Worm (Caenorhabditis elegans) whole organism, L1 larva: Measurements from ENCODE around the gene ttr-6.
A peak's percentile ranks its signal among the peaks of the same experiment; 100 is the strongest.

Experiments
- C04F5.9 ChIP-seq: sonication (generic microtip); optimal IDR thresholded peaks from 2 replicates; lab custom pipeline; 2016; ENCODE audit warnings: missing genetic modification characterization, missing compliant biosample characterization
- Y116A8C.19 ChIP-seq: sonication (generic microtip); optimal IDR thresholded peaks from 2 replicates; lab custom pipeline; 2016; ENCODE audit warnings: missing compliant biosample characterization, missing genetic modification characterization, borderline replicate concordance
- aha-1 ChIP-seq: fragments of 150-350 bp; optimal IDR thresholded peaks from 2 replicates; lab custom pipeline; 2014; ENCODE audit warnings: missing biosample characterization, missing genetic modification characterization
- aly-2 ChIP-seq: fragments of 150-350 bp; optimal IDR thresholded peaks from 2 replicates; lab custom pipeline; 2014; ENCODE audit warnings: missing biosample characterization, missing genetic modification characterization
- blmp-1 ChIP-seq: fragments of 150-350 bp; optimal IDR thresholded peaks from 2 replicates; lab custom pipeline; 2014; ENCODE audit warnings: missing biosample characterization, missing genetic modification characterization
- ceh-8 ChIP-seq: fragments of 200-800 bp; sonication (Bioruptor generic); optimal IDR thresholded peaks from 2 replicates; lab custom pipeline; 2018; ENCODE audit warnings: mild to moderate bottlenecking, missing genetic modification characterization, moderate library complexity, missing compliant biosample characterization
- ceh-82 ChIP-seq, 3 experiments: fragments of 150-350 bp in 1 of 3; sonication (generic microtip) in 2 of 3; optimal IDR thresholded peaks; 2 replicates each; lab custom pipeline; 2014 to 2017; ENCODE audit warnings: missing biosample characterization in 3 of 3, missing genetic modification characterization in 3 of 3
- ceh-88 ChIP-seq: fragments of 200-800 bp; sonication (Bioruptor generic); IDR thresholded peaks from 2 replicates; pipeline ENCODE4 v1.3.6; 2022; ENCODE audit warnings: missing genetic modification characterization, missing compliant biosample characterization
- dpl-1 ChIP-seq, 3 experiments: fragments of 150-350 bp in 2 of 3; sonication (generic microtip) in 1 of 3; optimal IDR thresholded peaks; 2 replicates each; lab custom pipeline; 2014 to 2017; ENCODE audit warnings: missing biosample characterization in 3 of 3, missing genetic modification characterization in 3 of 3, missing genetic modification reagents in 3 of 3
- elt-2 ChIP-seq: sonication (generic microtip); optimal IDR thresholded peaks from 2 replicates; lab custom pipeline; 2016; ENCODE audit warnings: missing genetic modification characterization, mild to moderate bottlenecking, inconsistent platforms, missing compliant biosample characterization, missing genetic modification reagents
- elt-3 ChIP-seq, 6 experiments: fragments of 150-350 bp in 1 of 6; sonication (generic microtip); optimal IDR thresholded peaks; 2 replicates each; lab custom pipeline; 2017 to 2018; ENCODE audit warnings: missing biosample characterization in 6 of 6, missing genetic modification characterization in 6 of 6, inconsistent platforms in 1 of 6
- fkh-8 ChIP-seq: sonication (generic microtip); optimal IDR thresholded peaks from 2 replicates; lab custom pipeline; 2016; ENCODE audit warnings: mild to moderate bottlenecking, missing genetic modification characterization, missing compliant biosample characterization
- fos-1 ChIP-seq: fragments of 150-350 bp; optimal IDR thresholded peaks from 2 replicates; lab custom pipeline; 2014; ENCODE audit warnings: missing biosample characterization, missing genetic modification characterization
- grh-1 ChIP-seq: fragments of 200-800 bp; sonication (Bioruptor generic); IDR thresholded peaks from 2 replicates; pipeline ENCODE4 v1.3.6; 2022; ENCODE audit warnings: missing genetic modification reagents, missing genetic modification characterization, missing compliant biosample characterization
- hlh-17 ChIP-seq: fragments of 200-800 bp; sonication (Bioruptor generic); optimal IDR thresholded peaks from 2 replicates; lab custom pipeline; 2018; ENCODE audit warnings: missing genetic modification characterization, mild to moderate bottlenecking, missing compliant biosample characterization, moderate library complexity, borderline replicate concordance
- hlh-4 ChIP-seq: sonication (generic microtip); optimal IDR thresholded peaks from 2 replicates; lab custom pipeline; 2016; ENCODE audit warnings: mild to moderate bottlenecking, missing genetic modification characterization, missing compliant biosample characterization
- isw-1 ChIP-seq: fragments of 200-800 bp; sonication (Bioruptor generic); IDR thresholded peaks from 2 replicates; pipeline ENCODE4 v1.3.6; 2022; ENCODE audit warnings: missing genetic modification characterization, missing compliant biosample characterization
- jun-1 ChIP-seq: fragments of 150-350 bp; optimal IDR thresholded peaks from 2 replicates; lab custom pipeline; 2014; ENCODE audit warnings: missing biosample characterization, missing genetic modification reagents, missing genetic modification characterization
- lin-13 ChIP-seq: fragments of 150-350 bp; optimal IDR thresholded peaks from 2 replicates; lab custom pipeline; 2014; ENCODE audit warnings: missing biosample characterization, missing genetic modification reagents, missing genetic modification characterization
- lin-14 ChIP-seq: fragments of 200-800 bp; sonication (Bioruptor generic); optimal IDR thresholded peaks from 2 replicates; lab custom pipeline; 2018; ENCODE audit warnings: mild to moderate bottlenecking, missing genetic modification characterization, moderate library complexity, missing compliant biosample characterization
- lin-35 ChIP-seq, 2 experiments: fragments of 150-350 bp; optimal IDR thresholded peaks; 2 replicates each; lab custom pipeline; 2014; ENCODE audit warnings: missing biosample characterization in 2 of 2, missing genetic modification characterization in 2 of 2, missing genetic modification reagents in 2 of 2
- lir-3 ChIP-seq: sonication (generic microtip); optimal IDR thresholded peaks from 2 replicates; lab custom pipeline; 2016; ENCODE audit warnings: mild to moderate bottlenecking, missing genetic modification characterization, moderate library complexity, missing compliant biosample characterization; ENCODE audit not compliant: poor library complexity
- lsy-2 ChIP-seq, 2 experiments: fragments of 150-350 bp; optimal IDR thresholded peaks; 2 replicates each; lab custom pipeline; 2014; ENCODE audit warnings: missing biosample characterization in 2 of 2, missing genetic modification characterization in 2 of 2
- mab-9 ChIP-seq: fragments of 200-800 bp; sonication (Bioruptor generic); IDR thresholded peaks from 2 replicates; pipeline ENCODE4 v1.3.6; 2022; ENCODE audit warnings: missing genetic modification reagents, missing genetic modification characterization, missing compliant biosample characterization
- mdl-1 ChIP-seq, 2 experiments: fragments of 150-350 bp; optimal IDR thresholded peaks; 2 replicates each; lab custom pipeline; 2014 to 2017; ENCODE audit warnings: missing biosample characterization in 2 of 2, missing genetic modification characterization in 2 of 2, inconsistent platforms in 1 of 2
- mep-1 ChIP-seq: fragments of 150-350 bp; optimal IDR thresholded peaks from 2 replicates; lab custom pipeline; 2014; ENCODE audit warnings: missing biosample characterization, missing genetic modification characterization
- nhr-12 ChIP-seq: sonication (generic microtip); optimal IDR thresholded peaks from 2 replicates; lab custom pipeline; 2017; ENCODE audit warnings: missing biosample characterization, missing genetic modification characterization
- nhr-19 ChIP-seq: fragments of 200-800 bp; sonication (Bioruptor generic); conservative IDR thresholded peaks from 2 replicates; pipeline ENCODE4 v1.3.6; 2022; ENCODE audit warnings: missing genetic modification characterization, missing compliant biosample characterization
- nhr-20 ChIP-seq: sonication (generic microtip); optimal IDR thresholded peaks from 2 replicates; lab custom pipeline; 2016; ENCODE audit warnings: mild to moderate bottlenecking, missing genetic modification characterization, missing compliant biosample characterization
- nhr-28 ChIP-seq: fragments of 150-350 bp; optimal IDR thresholded peaks from 2 replicates; lab custom pipeline; 2014; ENCODE audit warnings: missing biosample characterization, missing genetic modification characterization
- nhr-47 ChIP-seq: sonication (generic microtip); optimal IDR thresholded peaks from 2 replicates; lab custom pipeline; 2016; ENCODE audit warnings: mild to moderate bottlenecking, missing genetic modification characterization, moderate library complexity, missing compliant biosample characterization
- nhr-71 ChIP-seq: sonication (generic microtip); optimal IDR thresholded peaks from 2 replicates; lab custom pipeline; 2016; ENCODE audit warnings: mild to moderate bottlenecking, missing genetic modification characterization, moderate library complexity, missing compliant biosample characterization
- nhr-77 ChIP-seq: fragments of 150-350 bp; optimal IDR thresholded peaks from 2 replicates; lab custom pipeline; 2014; ENCODE audit warnings: missing biosample characterization, missing genetic modification characterization
- nhr-85 ChIP-seq: sonication (generic microtip); peaks from one replicate; lab custom pipeline; 2016; ENCODE audit warnings: missing genetic modification characterization, inconsistent platforms, missing compliant biosample characterization
- nhr-90 ChIP-seq: sonication (generic microtip); optimal IDR thresholded peaks from 2 replicates; lab custom pipeline; 2016; ENCODE audit warnings: mild to moderate bottlenecking, missing genetic modification characterization, missing compliant biosample characterization; ENCODE audit not compliant: poor library complexity
- pag-3 ChIP-seq: sonication (generic microtip); optimal IDR thresholded peaks from 2 replicates; lab custom pipeline; 2017; ENCODE audit warnings: missing genetic modification characterization, mild to moderate bottlenecking, missing compliant biosample characterization, antibody characterized with exemption, borderline replicate concordance; ENCODE audit not compliant: insufficient read depth
- pax-3 ChIP-seq: fragments of 200-800 bp; sonication (Bioruptor generic); optimal IDR thresholded peaks from 2 replicates; lab custom pipeline; 2018; ENCODE audit warnings: mild to moderate bottlenecking, missing genetic modification characterization, moderate library complexity, missing compliant biosample characterization
- skn-1 ChIP-seq: fragments of 150-350 bp; optimal IDR thresholded peaks from 2 replicates; lab custom pipeline; 2014; ENCODE audit warnings: missing biosample characterization, missing genetic modification characterization
- snu-23 ChIP-seq: sonication (generic microtip); optimal IDR thresholded peaks from 2 replicates; lab custom pipeline; 2016; ENCODE audit warnings: missing genetic modification characterization, missing compliant biosample characterization
- sox-4 ChIP-seq: sonication (generic microtip); optimal IDR thresholded peaks from 2 replicates; lab custom pipeline; 2016; ENCODE audit warnings: missing genetic modification characterization, missing compliant biosample characterization
- sptf-1 ChIP-seq: fragments of 150-350 bp; optimal IDR thresholded peaks from 2 replicates; lab custom pipeline; 2014; ENCODE audit warnings: missing biosample characterization, missing genetic modification characterization
- sup-37 ChIP-seq: fragments of 200-800 bp; sonication (Bioruptor generic); optimal IDR thresholded peaks from 2 replicates; lab custom pipeline; 2018; ENCODE audit warnings: mild to moderate bottlenecking, missing genetic modification characterization, missing compliant biosample characterization
- swsn-7 ChIP-seq: sonication (generic microtip); optimal IDR thresholded peaks from 2 replicates; lab custom pipeline; 2016; ENCODE audit warnings: missing genetic modification characterization, missing compliant biosample characterization
- tbx-2 ChIP-seq: sonication (generic microtip); optimal IDR thresholded peaks from 2 replicates; lab custom pipeline; 2016; ENCODE audit warnings: missing genetic modification characterization, missing compliant biosample characterization
- tlp-1 ChIP-seq: fragments of 150-350 bp; optimal IDR thresholded peaks from 2 replicates; lab custom pipeline; 2014; ENCODE audit warnings: missing biosample characterization, missing genetic modification characterization
- unc-130 ChIP-seq: fragments of 150-350 bp; optimal IDR thresholded peaks from 2 replicates; lab custom pipeline; 2017; ENCODE audit warnings: missing biosample characterization, missing genetic modification characterization, inconsistent platforms
- zip-4 ChIP-seq: fragments of 200-800 bp; sonication (Bioruptor generic); optimal IDR thresholded peaks from 2 replicates; lab custom pipeline; 2018; ENCODE audit warnings: mild to moderate bottlenecking, missing genetic modification characterization, moderate library complexity, missing compliant biosample characterization

The ttr-6 gene

ce11 chrX:6642798-6643197, 45.9 kb upstream of the ttr-6 start:
- TF ChIP-seq mab-9 (GFP tag; lab: Robert Waterston, UW) = no peak
- peak in 2 of 6 experiments; percentile 26 to 60 for TF ChIP-seq elt-3 (tag; optimal IDR thresholded peaks at IDR 0.05; lab: Kevin White, UChicago)
- peak; percentile 95 for TF ChIP-seq nhr-85 (tag; lab: Kevin White, UChicago)
- no peak for TF ChIP-seq dpl-1 (GFP tag; optimal IDR thresholded peaks at IDR 0.05; lab: Kevin White, UChicago)
- TF ChIP-seq snu-23 (GFP tag; lab: Kevin White, UChicago) = peak; percentile 78
- TF ChIP-seq lir-3 (tag; lab: Kevin White, UChicago) = peak; percentile 23
- peak; percentile 90 for TF ChIP-seq nhr-20 (tag; lab: Kevin White, UChicago)
- TF ChIP-seq lin-13 = peak; percentile 21
- TF ChIP-seq tlp-1 (tag; lab: Kevin White, UChicago) = no peak
- TF ChIP-seq zip-4 (GFP tag; lab: Kevin White, UChicago) = no peak
- no peak for TF ChIP-seq unc-130 (tag; lab: Kevin White, UChicago)
- TF ChIP-seq ceh-8 = no peak
- TF ChIP-seq tbx-2 (tag; lab: Kevin White, UChicago) = peak; percentile 59
- no peak for TF ChIP-seq Y116A8C.19
- peak; percentile 7 to 32 for TF ChIP-seq lsy-2 (tag; optimal IDR thresholded peaks at IDR 0.05; lab: Kevin White, UChicago)
- peak; percentile 5 for TF ChIP-seq nhr-77 (tag; lab: Kevin White, UChicago)
- peak in 1 of 2 experiments; percentile 75 for TF ChIP-seq lin-35 (GFP tag; optimal IDR thresholded peaks at IDR 0.05; lab: Kevin White, UChicago)
- no peak for TF ChIP-seq aha-1
- no peak for TF ChIP-seq jun-1 (tag; lab: Kevin White, UChicago)
- TF ChIP-seq grh-1 = peak; percentile 33; the same call in 1 of the 2 replicates
- peak; percentile 80 for TF ChIP-seq blmp-1
- TF ChIP-seq nhr-19 (GFP tag; lab: Robert Waterston, UW) = 0 out of 2 replicates have a peak, but pooled peaks have one; percentile 36
- peak; percentile 27 for TF ChIP-seq elt-2 (tag; lab: Kevin White, UChicago)
- peak; percentile 45 for TF ChIP-seq mep-1
- TF ChIP-seq sup-37 (GFP tag; lab: Kevin White, UChicago) = no peak
- TF ChIP-seq mdl-1 (tag; optimal IDR thresholded peaks at IDR 0.05; lab: Kevin White, UChicago) = peak in 1 of 2 experiments; percentile 78
- peak; percentile 84 for TF ChIP-seq nhr-71 (tag; lab: Kevin White, UChicago)
- TF ChIP-seq fos-1 (tag; lab: Kevin White, UChicago) = no peak
- peak; percentile 84 for TF ChIP-seq lin-14 (GFP tag; lab: Kevin White, UChicago)
- peak; percentile 35 for TF ChIP-seq nhr-47 (tag; lab: Kevin White, UChicago)
- peak; percentile 42 for TF ChIP-seq nhr-90 (tag; lab: Kevin White, UChicago)
- no peak for TF ChIP-seq isw-1
- peak; percentile 98 for TF ChIP-seq skn-1 (tag; lab: Kevin White, UChicago)

- TF ChIP-seq nhr-20 (tag; lab: Kevin White, UChicago) = peak; percentile 45
- peak; percentile 50 for TF ChIP-seq nhr-47 (tag; lab: Kevin White, UChicago)
- no peak for TF ChIP-seq nhr-28 (tag; lab: Kevin White, UChicago)
- TF ChIP-seq nhr-71 (tag; lab: Kevin White, UChicago) = peak; percentile 57
- TF ChIP-seq aha-1 = no peak
- no peak for TF ChIP-seq hlh-17 (GFP tag; lab: Kevin White, UChicago)
- peak in 1 of 6 experiments; percentile 39 for TF ChIP-seq elt-3 (tag; optimal IDR thresholded peaks at IDR 0.05; lab: Kevin White, UChicago)
- TF ChIP-seq pag-3 = no peak
- TF ChIP-seq sox-4 (tag; lab: Kevin White, UChicago) = no peak
- peak; percentile 66 for TF ChIP-seq nhr-85 (tag; lab: Kevin White, UChicago)
- TF ChIP-seq ceh-88 (GFP tag; lab: Robert Waterston, UW) = peak; percentile 17; the same call in 1 of the 2 replicates
- TF ChIP-seq swsn-7 (tag; lab: Kevin White, UChicago) = peak; percentile 29
- TF ChIP-seq C04F5.9 = no peak
- no peak for TF ChIP-seq tbx-2 (tag; lab: Kevin White, UChicago)
- TF ChIP-seq hlh-4 (tag; lab: Kevin White, UChicago) = no peak
- peak; percentile 15 for TF ChIP-seq blmp-1
- TF ChIP-seq fkh-8 (tag; lab: Kevin White, UChicago) = peak; percentile 51
- TF ChIP-seq ceh-82 (tag; optimal IDR thresholded peaks at IDR 0.05; lab: Kevin White, UChicago) = no peak
- no peak for TF ChIP-seq pax-3 (tag; lab: Kevin White, UChicago)
- no peak for TF ChIP-seq mab-9 (GFP tag; lab: Robert Waterston, UW)
- TF ChIP-seq grh-1 = 0 out of 2 replicates have a peak, but pooled peaks have one; percentile 22
- no peak for TF ChIP-seq sptf-1 (tag; lab: Kevin White, UChicago)
- no peak for TF ChIP-seq nhr-12 (tag; lab: Kevin White, UChicago)
- TF ChIP-seq lsy-2 (tag; optimal IDR thresholded peaks at IDR 0.05; lab: Kevin White, UChicago) = peak in 1 of 2 experiments; percentile 66
- TF ChIP-seq skn-1 (tag; lab: Kevin White, UChicago) = peak; percentile 33
- TF ChIP-seq aly-2 (tag; lab: Kevin White, UChicago) = no peak
- peak; percentile 66 for TF ChIP-seq lin-14 (GFP tag; lab: Kevin White, UChicago)
- peak; percentile 25 for TF ChIP-seq snu-23 (GFP tag; lab: Kevin White, UChicago)
- no peak for TF ChIP-seq Y116A8C.19
Observed at ce11 chrX:6641509-6641908, 44.6 kb upstream of the ttr-6 start.
